Worm (Caenorhabditis elegans) whole organism, early embryonic: ENCODE measurements around the gene C46F9.6.

Experiments used
- B0310.2 ChIP-seq: sonication (generic microtip); optimal IDR thresholded peaks from 2 replicates; lab custom pipeline; 2016; ENCODE audit warnings: mild to moderate bottlenecking, missing genetic modification characterization, missing compliant biosample characterization
- F13C5.2 ChIP-seq: sonication (generic microtip); optimal IDR thresholded peaks from 2 replicates; lab custom pipeline; 2017; ENCODE audit warnings: mild to moderate bottlenecking, missing genetic modification characterization, inconsistent platforms, missing compliant biosample characterization
- aly-1 ChIP-seq: sonication (generic microtip); optimal IDR thresholded peaks from 2 replicates; lab custom pipeline; 2016; ENCODE audit warnings: missing genetic modification characterization, missing compliant biosample characterization
- ama-1 ChIP-seq: fragments of 150-350 bp; optimal IDR thresholded peaks from 2 replicates; lab custom pipeline; 2014
- ceh-13 ChIP-seq: fragments of 200-800 bp; sonication (Bioruptor generic); optimal IDR thresholded peaks from 2 replicates; lab custom pipeline; 2018; ENCODE audit warnings: mild to moderate bottlenecking, missing genetic modification characterization, missing compliant biosample characterization
- ceh-36 ChIP-seq: sonication (generic microtip); optimal IDR thresholded peaks from 2 replicates; lab custom pipeline; 2016; ENCODE audit warnings: missing genetic modification characterization, inconsistent platforms, missing compliant biosample characterization
- ets-7 ChIP-seq: sonication (generic microtip); optimal IDR thresholded peaks from 2 replicates; lab custom pipeline; 2016; ENCODE audit warnings: missing genotype, missing genetic modification characterization, missing compliant biosample characterization
- flt-1 ChIP-seq: fragments of 200-800 bp; sonication (Bioruptor generic); IDR thresholded peaks from 2 replicates; pipeline ENCODE4 v1.3.6; 2022; ENCODE audit warnings: missing genetic modification characterization, missing compliant biosample characterization
- hmg-4 ChIP-seq: fragments of 200-800 bp; sonication (Bioruptor generic); optimal IDR thresholded peaks from 2 replicates; lab custom pipeline; 2018; ENCODE audit warnings: mild to moderate bottlenecking, missing genetic modification characterization, missing compliant biosample characterization
- pes-1 ChIP-seq: fragments of 200-800 bp; sonication (Bioruptor generic); IDR thresholded peaks from 2 replicates; pipeline ENCODE4 v1.3.6; 2022; ENCODE audit warnings: missing genetic modification reagents, missing genetic modification characterization, missing compliant biosample characterization
- scrt-1 ChIP-seq: fragments of 200-800 bp; sonication (Bioruptor generic); IDR thresholded peaks from 2 replicates; pipeline ENCODE4 v1.3.6; 2022; ENCODE audit warnings: missing genetic modification characterization, missing compliant biosample characterization
- sea-1 ChIP-seq: fragments of 200-800 bp; sonication (Bioruptor generic); conservative IDR thresholded peaks from 2 replicates; pipeline ENCODE4 v1.3.6; 2022; ENCODE audit warnings: missing genetic modification characterization, missing compliant biosample characterization
- tbx-37 ChIP-seq: fragments of 200-800 bp; sonication (Bioruptor generic); conservative IDR thresholded peaks from 2 replicates; pipeline ENCODE4 v1.3.6; 2022; ENCODE audit warnings: missing genetic modification reagents, missing genetic modification characterization, missing compliant biosample characterization

DNA sequence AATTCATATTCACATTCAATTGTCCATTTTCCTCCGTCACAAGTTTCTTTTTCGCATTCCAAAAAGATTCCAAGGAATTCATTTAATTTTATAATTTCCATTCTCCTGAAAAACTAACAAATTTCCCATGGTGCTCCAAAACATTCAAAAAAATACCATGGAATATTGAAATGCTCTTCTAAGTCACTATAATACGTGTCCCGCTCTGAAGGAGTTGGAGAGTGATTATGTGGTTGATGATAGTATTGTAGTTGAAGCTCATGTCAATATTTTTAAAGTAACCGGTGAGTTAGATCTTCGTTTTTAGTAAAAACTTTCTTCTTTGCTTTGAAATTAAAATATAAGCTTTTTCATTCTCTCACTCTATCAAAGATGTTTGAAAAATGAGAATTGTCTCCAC lies 7.4 kb upstream of the C46F9.6 start, which contains the start of gene math-9:
- TF ChIP-seq ama-1 (lab: Kevin White, UChicago) (no peak), scrt-1 (GFP tag; lab: Robert Waterston, UW) (no peak), ceh-36 (tag; lab: Kevin White, UChicago) (no peak), sea-1 (GFP tag; lab: Robert Waterston, UW) (no peak), pes-1 (GFP tag; lab: Robert Waterston, UW) (no peak), hmg-4 (GFP tag; lab: Kevin White, UChicago) (no peak), B0310.2 (tag; lab: Kevin White, UChicago) (no peak), flt-1 (GFP tag; lab: Robert Waterston, UW) (no peak), aly-1 (tag; lab: Kevin White, UChicago) (no peak), ceh-13 (GFP tag; lab: Kevin White, UChicago) (no peak), tbx-37 (GFP tag; lab: Robert Waterston, UW) (no peak), F13C5.2 (tag; lab: Kevin White, UChicago) (no peak), ets-7 (tag; lab: Kevin White, UChicago) (no peak)
